Fruit fly (Drosophila melanogaster): ENCODE results near the gene CG5921.

DNA sequence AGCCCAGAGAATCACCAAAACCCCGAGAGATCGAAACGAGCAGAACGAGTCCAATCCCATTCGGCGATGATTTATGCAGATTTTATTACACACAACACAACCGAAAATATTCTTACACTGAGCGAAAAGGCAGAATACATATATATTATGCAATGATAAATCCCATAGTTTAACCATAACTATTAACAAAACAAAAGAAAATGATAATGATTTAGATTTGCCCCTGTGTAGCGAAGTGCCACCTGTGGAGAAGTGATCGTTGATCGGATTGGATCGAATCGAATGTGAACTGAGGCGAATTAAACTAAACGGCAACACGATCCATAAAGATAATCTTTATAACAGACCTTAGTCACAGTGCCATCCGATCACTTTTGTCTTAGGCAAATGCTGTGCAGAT, 21.6 kb upstream of the CG5921 start:
- no peak for TF ChIP-seq Myc (optimal IDR thresholded peaks at IDR 0.05)
- TF ChIP-seq h (optimal IDR thresholded peaks at IDR 0.05): no peak
- TF ChIP-seq ttk (optimal IDR thresholded peaks at IDR 0.05): no peak
- no peak for TF ChIP-seq psq (optimal IDR thresholded peaks at IDR 0.05)
